Worm (Caenorhabditis elegans): ENCODE results near the gene R08A2.9.

DNA sequence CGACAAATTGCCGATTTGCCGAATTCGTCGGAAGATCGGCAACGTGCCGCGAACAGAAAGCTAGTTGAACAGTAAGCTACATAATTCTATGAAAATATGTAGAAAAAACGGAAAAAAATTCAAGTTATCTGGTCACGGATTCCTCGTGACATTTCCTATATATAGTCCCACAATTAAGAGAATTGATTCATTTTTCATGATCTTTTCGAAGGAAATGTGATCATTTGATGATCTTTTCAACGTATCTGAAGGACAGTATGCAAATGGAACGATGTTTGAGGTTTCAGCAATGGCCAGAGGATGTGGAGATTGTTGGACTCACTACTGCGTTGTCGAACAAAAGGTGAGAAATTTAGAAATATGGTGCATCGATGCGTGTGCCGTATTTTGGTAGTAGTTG is at the start of gene R08A2.9:
- no peak for TF ChIP-seq somi-1 (GFP tag; optimal IDR thresholded peaks at IDR 0.05)
- no peak for TF ChIP-seq lin-54 (GFP tag; optimal IDR thresholded peaks at IDR 0.05)
- no peak for TF ChIP-seq attf-3 (GFP tag; conservative IDR thresholded peaks at IDR 0.05)
- no peak for TF ChIP-seq hmg-1.2 (GFP tag; IDR thresholded peaks at IDR 0.05)
- no peak for TF ChIP-seq madf-8 (GFP tag; conservative IDR thresholded peaks at IDR 0.05)
- TF ChIP-seq hlh-26 (GFP tag; conservative IDR thresholded peaks at IDR 0.05) = no peak
